Worm (Caenorhabditis elegans) whole organism, early embryonic: ENCODE data around the gene C54H2.4.
A peak's percentile ranks its signal among the peaks of the same experiment; 100 is the strongest.

Source experiments
- B0310.2 ChIP-seq: sonication (generic microtip); optimal IDR thresholded peaks from 2 replicates; lab custom pipeline; 2016; ENCODE audit warnings: mild to moderate bottlenecking, missing genetic modification characterization, missing compliant biosample characterization
- F13C5.2 ChIP-seq: sonication (generic microtip); optimal IDR thresholded peaks from 2 replicates; lab custom pipeline; 2017; ENCODE audit warnings: mild to moderate bottlenecking, missing genetic modification characterization, inconsistent platforms, missing compliant biosample characterization
- aly-1 ChIP-seq: sonication (generic microtip); optimal IDR thresholded peaks from 2 replicates; lab custom pipeline; 2016; ENCODE audit warnings: missing genetic modification characterization, missing compliant biosample characterization
- ama-1 ChIP-seq: fragments of 150-350 bp; optimal IDR thresholded peaks from 2 replicates; lab custom pipeline; 2014
- ceh-13 ChIP-seq: fragments of 200-800 bp; sonication (Bioruptor generic); optimal IDR thresholded peaks from 2 replicates; lab custom pipeline; 2018; ENCODE audit warnings: mild to moderate bottlenecking, missing genetic modification characterization, missing compliant biosample characterization
- ceh-36 ChIP-seq: sonication (generic microtip); optimal IDR thresholded peaks from 2 replicates; lab custom pipeline; 2016; ENCODE audit warnings: missing genetic modification characterization, inconsistent platforms, missing compliant biosample characterization
- ets-7 ChIP-seq: sonication (generic microtip); optimal IDR thresholded peaks from 2 replicates; lab custom pipeline; 2016; ENCODE audit warnings: missing genotype, missing genetic modification characterization, missing compliant biosample characterization
- flt-1 ChIP-seq: fragments of 200-800 bp; sonication (Bioruptor generic); IDR thresholded peaks from 2 replicates; pipeline ENCODE4 v1.3.6; 2022; ENCODE audit warnings: missing genetic modification characterization, missing compliant biosample characterization
- hmbx-1 ChIP-seq: sonication (generic microtip); optimal IDR thresholded peaks from 2 replicates; lab custom pipeline; 2016; ENCODE audit warnings: mild to moderate bottlenecking, missing genetic modification characterization, missing compliant biosample characterization
- hmg-4 ChIP-seq: fragments of 200-800 bp; sonication (Bioruptor generic); optimal IDR thresholded peaks from 2 replicates; lab custom pipeline; 2018; ENCODE audit warnings: mild to moderate bottlenecking, missing genetic modification characterization, missing compliant biosample characterization
- hnd-1 ChIP-seq: sonication (generic microtip); optimal IDR thresholded peaks from 2 replicates; lab custom pipeline; 2016; ENCODE audit warnings: missing genetic modification characterization, missing compliant biosample characterization
- pes-1 ChIP-seq: fragments of 200-800 bp; sonication (Bioruptor generic); IDR thresholded peaks from 2 replicates; pipeline ENCODE4 v1.3.6; 2022; ENCODE audit warnings: missing genetic modification reagents, missing genetic modification characterization, missing compliant biosample characterization
- scrt-1 ChIP-seq: fragments of 200-800 bp; sonication (Bioruptor generic); IDR thresholded peaks from 2 replicates; pipeline ENCODE4 v1.3.6; 2022; ENCODE audit warnings: missing genetic modification characterization, missing compliant biosample characterization
- sea-1 ChIP-seq: fragments of 200-800 bp; sonication (Bioruptor generic); conservative IDR thresholded peaks from 2 replicates; pipeline ENCODE4 v1.3.6; 2022; ENCODE audit warnings: missing genetic modification characterization, missing compliant biosample characterization
- tbx-11 ChIP-seq: fragments of 200-800 bp; sonication (Bioruptor generic); IDR thresholded peaks from 2 replicates; pipeline ENCODE4 v1.3.6; 2022; ENCODE audit warnings: missing genetic modification characterization, missing compliant biosample characterization
- tbx-37 ChIP-seq: fragments of 200-800 bp; sonication (Bioruptor generic); conservative IDR thresholded peaks from 2 replicates; pipeline ENCODE4 v1.3.6; 2022; ENCODE audit warnings: missing genetic modification reagents, missing genetic modification characterization, missing compliant biosample characterization
- tra-4 ChIP-seq: sonication (generic microtip); optimal IDR thresholded peaks from 2 replicates; lab custom pipeline; 2017; ENCODE audit warnings: missing genetic modification characterization, missing compliant biosample characterization

C54H2.4 gene

DNA sequence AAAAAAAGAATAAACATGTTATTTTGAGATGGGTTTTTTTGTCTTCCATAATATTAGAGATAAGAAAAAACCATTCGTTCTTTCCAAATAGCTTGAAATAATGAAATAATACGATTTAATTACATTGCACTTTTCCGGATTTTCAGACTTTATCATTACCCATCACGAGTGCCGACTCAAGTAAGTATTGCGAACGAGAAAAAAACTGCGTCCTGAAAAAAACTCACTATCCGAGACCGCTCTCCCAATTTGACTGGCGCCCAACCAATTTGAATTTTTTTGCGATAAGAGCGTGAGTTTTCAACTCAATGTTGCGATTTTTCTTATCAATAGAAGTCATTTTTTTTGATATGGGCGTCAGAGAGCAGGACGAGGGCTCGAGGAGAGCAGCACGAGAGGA lies 42.5 kb upstream of the C54H2.4 start:
- no peak for TF ChIP-seq ama-1 (lab: Kevin White, UChicago)
- no peak for TF ChIP-seq ceh-36 (tag; lab: Kevin White, UChicago)
- no peak for TF ChIP-seq tra-4 (tag; lab: Kevin White, UChicago)
- no peak for TF ChIP-seq pes-1 (GFP tag; lab: Robert Waterston, UW)
- no peak for TF ChIP-seq tbx-37 (GFP tag; lab: Robert Waterston, UW)
- no peak for TF ChIP-seq ets-7 (tag; lab: Kevin White, UChicago)
- TF ChIP-seq ceh-13 (GFP tag; lab: Kevin White, UChicago), result no peak
- no peak for TF ChIP-seq tbx-11
- TF ChIP-seq sea-1, result no peak
- TF ChIP-seq F13C5.2 (tag; lab: Kevin White, UChicago), result no peak
- TF ChIP-seq scrt-1, result no peak
- TF ChIP-seq flt-1, result no peak
- TF ChIP-seq hmg-4 (GFP tag; lab: Kevin White, UChicago), result no peak
- no peak for TF ChIP-seq hmbx-1 (tag; lab: Kevin White, UChicago)
- no peak for TF ChIP-seq hnd-1 (tag; lab: Kevin White, UChicago)
- no peak for TF ChIP-seq aly-1 (tag; lab: Kevin White, UChicago)
- no peak for TF ChIP-seq B0310.2 (tag; lab: Kevin White, UChicago)

ce11 chrX:5811997-5812562 lies 41.5 kb upstream of the C54H2.4 start:
- TF ChIP-seq flt-1, result peak; percentile 60
- TF ChIP-seq F13C5.2 (tag; lab: Kevin White, UChicago), result peak; percentile 80
- no peak for TF ChIP-seq tbx-37 (GFP tag; lab: Robert Waterston, UW)
- TF ChIP-seq ets-7 (tag; lab: Kevin White, UChicago), result peak; percentile 76
- 0 out of 2 replicates have a peak, but pooled peaks have one; percentile 50 for TF ChIP-seq tbx-11
- TF ChIP-seq scrt-1, result peak; percentile 6; the same call in 1 of the 2 replicates
- peak; percentile 94 for TF ChIP-seq hmg-4 (GFP tag; lab: Kevin White, UChicago)
- 0 out of 2 replicates have a peak, but pooled peaks have one; percentile 36 for TF ChIP-seq sea-1
- peak; percentile 74 for TF ChIP-seq B0310.2 (tag; lab: Kevin White, UChicago)
- peak; percentile 77 for TF ChIP-seq aly-1 (tag; lab: Kevin White, UChicago)
- TF ChIP-seq ceh-13 (GFP tag; lab: Kevin White, UChicago), result peak; percentile 26
- no peak for TF ChIP-seq hmbx-1 (tag; lab: Kevin White, UChicago)
- no peak for TF ChIP-seq tra-4 (tag; lab: Kevin White, UChicago)

DNA sequence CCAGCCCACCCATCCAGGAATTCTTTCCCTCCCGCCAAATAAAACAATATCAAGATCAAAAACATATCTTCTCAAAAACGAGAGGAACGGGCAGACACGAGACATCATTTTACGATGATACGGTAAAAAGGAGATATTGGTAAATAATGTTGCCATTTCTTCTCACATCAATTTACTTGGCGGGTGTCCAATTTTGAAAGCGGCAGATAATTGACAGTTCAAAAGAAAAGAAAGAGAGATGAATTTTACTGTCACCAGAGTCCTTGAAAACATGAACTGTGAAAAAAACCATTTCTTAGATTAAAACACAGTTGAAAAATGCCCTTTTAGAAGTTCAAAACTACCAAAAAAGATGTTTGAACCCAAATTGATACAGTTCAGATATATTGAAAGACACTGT lies 40.1 kb upstream of the C54H2.4 start:
- TF ChIP-seq scrt-1 (no peak), F13C5.2 (tag; lab: Kevin White, UChicago) (no peak), aly-1 (tag; lab: Kevin White, UChicago) (no peak), sea-1 (no peak), tra-4 (tag; lab: Kevin White, UChicago) (no peak), ceh-36 (tag; lab: Kevin White, UChicago) (no peak), B0310.2 (tag; lab: Kevin White, UChicago) (no peak), tbx-37 (GFP tag; lab: Robert Waterston, UW) (no peak), ama-1 (lab: Kevin White, UChicago) (no peak), hmbx-1 (tag; lab: Kevin White, UChicago) (no peak), hmg-4 (GFP tag; lab: Kevin White, UChicago) (no peak), ets-7 (tag; lab: Kevin White, UChicago) (no peak), pes-1 (GFP tag; lab: Robert Waterston, UW) (no peak), ceh-13 (GFP tag; lab: Kevin White, UChicago) (no peak), hnd-1 (tag; lab: Kevin White, UChicago) (no peak), flt-1 (no peak), tbx-11 (no peak)

DNA sequence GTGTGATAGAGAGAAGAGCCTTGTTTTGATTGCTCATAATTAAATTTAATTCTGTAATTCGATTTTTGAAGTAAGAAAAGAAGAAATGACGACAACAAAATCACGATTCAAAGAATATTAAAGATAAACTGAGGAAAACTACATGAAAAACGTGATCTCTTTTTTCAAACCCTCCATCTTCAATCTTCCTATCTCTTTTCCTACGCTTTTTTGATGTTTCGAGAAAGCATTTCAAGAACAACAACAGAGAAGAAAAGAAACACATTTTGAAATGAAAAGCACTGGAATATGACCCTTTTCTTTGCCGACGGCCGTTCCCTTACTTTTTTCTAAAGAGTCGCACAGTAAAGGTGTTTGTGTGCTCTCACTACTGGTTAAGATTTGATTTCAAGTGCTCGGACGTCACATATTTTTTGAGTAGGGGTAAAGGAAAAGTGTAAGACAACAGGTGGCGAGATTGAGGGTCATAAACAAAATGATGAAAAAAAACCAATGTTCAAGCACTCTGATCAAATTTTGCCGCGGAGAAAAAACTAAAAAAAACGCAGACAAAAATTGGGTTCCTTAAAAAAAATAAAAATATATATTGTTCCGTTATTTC lies 35.4 kb upstream of the C54H2.4 start, which contains the start of gene F13D11.3:
Gene F13D11.3 (minus strand): TSS at position 51 of the 601 bp plus-strand sequence.
- TF ChIP-seq F13C5.2 (tag; lab: Kevin White, UChicago) (no peak), ceh-36 (tag; lab: Kevin White, UChicago) (no peak), hmbx-1 (tag; lab: Kevin White, UChicago) (no peak), aly-1 (tag; lab: Kevin White, UChicago) (no peak), hnd-1 (tag; lab: Kevin White, UChicago) (no peak), tbx-11 (no peak), tra-4 (tag; lab: Kevin White, UChicago) (no peak)

- no peak for TF ChIP-seq B0310.2 (tag; lab: Kevin White, UChicago)
- TF ChIP-seq ceh-13 (GFP tag; lab: Kevin White, UChicago), result no peak
- no peak for TF ChIP-seq sea-1
- TF ChIP-seq aly-1 (tag; lab: Kevin White, UChicago), result no peak
- no peak for TF ChIP-seq F13C5.2 (tag; lab: Kevin White, UChicago)
- TF ChIP-seq scrt-1, result no peak
- no peak for TF ChIP-seq ets-7 (tag; lab: Kevin White, UChicago)
- TF ChIP-seq hmbx-1 (tag; lab: Kevin White, UChicago), result no peak
- TF ChIP-seq tbx-37 (GFP tag; lab: Robert Waterston, UW), result no peak
- no peak for TF ChIP-seq pes-1 (GFP tag; lab: Robert Waterston, UW)
- TF ChIP-seq hnd-1 (tag; lab: Kevin White, UChicago), result no peak
- TF ChIP-seq ceh-36 (tag; lab: Kevin White, UChicago), result no peak
- TF ChIP-seq tbx-11, result no peak
- no peak for TF ChIP-seq hmg-4 (GFP tag; lab: Kevin White, UChicago)
These were observed 32.9 kb upstream of the C54H2.4 start for ce11 chrX:5803492-5803891.

DNA sequence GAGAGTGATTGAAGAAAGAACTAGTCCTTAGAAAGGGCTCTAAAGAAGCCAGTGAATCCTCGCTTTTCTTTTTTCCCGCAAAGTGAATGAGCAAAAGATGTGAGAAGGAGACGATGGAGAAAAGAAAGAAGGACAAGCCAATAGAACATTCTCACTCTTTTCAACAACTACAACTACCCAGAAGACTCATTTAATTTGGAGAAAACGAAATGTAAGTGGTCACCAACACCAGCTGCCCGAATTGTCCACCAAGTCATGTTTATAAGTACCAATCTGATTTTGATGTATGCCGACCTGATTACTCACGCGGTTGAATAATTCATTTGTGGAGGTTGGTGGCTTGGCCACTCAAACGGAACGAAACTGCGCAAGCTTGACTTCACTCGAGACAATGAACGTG lies 32.0 kb upstream of the C54H2.4 start:
- no peak for TF ChIP-seq tbx-11

- TF ChIP-seq ama-1 (lab: Kevin White, UChicago) (no peak), aly-1 (tag; lab: Kevin White, UChicago) (peak; percentile 39), flt-1 (peak; percentile 54), scrt-1 (peak; percentile 88), pes-1 (GFP tag; lab: Robert Waterston, UW) (peak; percentile 85), hmbx-1 (tag; lab: Kevin White, UChicago) (peak; percentile 21), tbx-37 (GFP tag; lab: Robert Waterston, UW) (peak; percentile 76), sea-1 (peak; percentile 88), F13C5.2 (tag; lab: Kevin White, UChicago) (peak; percentile 96), ets-7 (tag; lab: Kevin White, UChicago) (peak; percentile 60), tra-4 (tag; lab: Kevin White, UChicago) (peak; percentile 24), hmg-4 (GFP tag; lab: Kevin White, UChicago) (peak; percentile 88), hnd-1 (tag; lab: Kevin White, UChicago) (peak; percentile 84), ceh-36 (tag; lab: Kevin White, UChicago) (peak; percentile 68), tbx-11 (peak; percentile 89), B0310.2 (tag; lab: Kevin White, UChicago) (peak; percentile 66), ceh-13 (GFP tag; lab: Kevin White, UChicago) (peak; percentile 46)
These were observed 30.6 kb upstream of the C54H2.4 start for ce11 chrX:5801156-5801592.
